Fruit fly (Drosophila melanogaster) whole organism, wandering third instar larva: Measurements from ENCODE around the gene TH1.

ENCODE experiments used
- Abd-B ChIP-seq: fragments of >200 bp; optimal IDR thresholded peaks from 2 replicates; lab custom pipeline; 2017; ENCODE audit warnings: missing biosample characterization, missing genetic modification characterization
- CG32264 ChIP-seq: fragments of 200-800 bp; sonication (Bioruptor generic); optimal IDR thresholded peaks from 2 replicates; lab custom pipeline; 2016; ENCODE audit warnings: missing biosample characterization, missing genetic modification characterization
- CG9705 ChIP-seq: fragments of 200-800 bp; sonication (Bioruptor generic); optimal IDR thresholded peaks from 2 replicates; lab custom pipeline; 2018; ENCODE audit warnings: missing biosample characterization, mild to moderate bottlenecking, missing genetic modification characterization
- Dfd ChIP-seq: fragments of >200 bp; optimal IDR thresholded peaks from 2 replicates; lab custom pipeline; 2017; ENCODE audit warnings: missing biosample characterization, missing genetic modification characterization
- Dif ChIP-seq: fragments of 200-275, 200-300 bp; sonication (Bioruptor generic); optimal IDR thresholded peaks from 2 replicates; lab custom pipeline; 2018; ENCODE audit warnings: missing biosample characterization, missing genetic modification characterization; ENCODE audit not compliant: partially characterized antibody
- GATAd ChIP-seq: sonication (Bioruptor generic); optimal IDR thresholded peaks from 2 replicates; lab custom pipeline; 2016; ENCODE audit warnings: missing biosample characterization, missing genetic modification characterization
- HLH106 ChIP-seq: fragments of 200-800 bp; optimal IDR thresholded peaks from 3 replicates; lab custom pipeline; 2019; ENCODE audit warnings: missing biosample characterization, mild to moderate bottlenecking, missing genetic modification characterization, moderate library complexity
- Hnf4 ChIP-seq: fragments of 200-800 bp; sonication (Bioruptor generic); optimal IDR thresholded peaks from 2 replicates; lab custom pipeline; 2016; ENCODE audit warnings: missing biosample characterization, mild to moderate bottlenecking, missing genetic modification characterization
- Hr78 ChIP-seq: fragments of >200 bp; optimal IDR thresholded peaks from 2 replicates; lab custom pipeline; 2017; ENCODE audit warnings: missing biosample characterization, missing genetic modification characterization
- Hr83 ChIP-seq: fragments of 200-300 bp; sonication (Bioruptor generic); optimal IDR thresholded peaks from 2 replicates; lab custom pipeline; 2016; ENCODE audit warnings: missing biosample characterization, mild to moderate bottlenecking, missing genetic modification characterization, moderate library complexity; ENCODE audit not compliant: poor library complexity, severe bottlenecking
- Jra ChIP-seq: sonication (Bioruptor generic); optimal IDR thresholded peaks from 2 replicates; lab custom pipeline; 2016; ENCODE audit warnings: missing biosample characterization, missing genetic modification characterization
- Mio ChIP-seq: sonication (Bioruptor generic); optimal IDR thresholded peaks from 2 replicates; lab custom pipeline; 2016; ENCODE audit warnings: missing biosample characterization, missing genetic modification characterization
- Myc ChIP-seq: fragments of >200 bp; optimal IDR thresholded peaks from 2 replicates; lab custom pipeline; 2017
- N ChIP-seq: fragments of >200 bp; optimal IDR thresholded peaks from 2 replicates; lab custom pipeline; 2018; ENCODE audit warnings: missing biosample characterization, missing external identifiers, missing genetic modification characterization
- OdsH ChIP-seq: fragments of 200-800 bp; sonication (Bioruptor generic); optimal IDR thresholded peaks from 2 replicates; lab custom pipeline; 2016; ENCODE audit warnings: missing biosample characterization, mild to moderate bottlenecking, missing genetic modification characterization
- Rel ChIP-seq, 2 experiments: fragments of 200-800 bp; sonication (Bioruptor generic) in 1 of 2; optimal IDR thresholded peaks; 2 replicates in 1 of 2; 3 replicates in 1 of 2; lab custom pipeline; 2016 to 2019; ENCODE audit warnings: mild to moderate bottlenecking in 2 of 2, missing biosample characterization in 2 of 2, missing genetic modification characterization in 2 of 2, moderate library complexity in 1 of 2
- Sp1 ChIP-seq: fragments of 200-800 bp; sonication (Bioruptor generic); optimal IDR thresholded peaks from 3 replicates; lab custom pipeline; 2019; ENCODE audit warnings: missing biosample characterization, mild to moderate bottlenecking, missing genetic modification characterization, moderate library complexity
- br ChIP-seq: fragments of 200-800 bp; sonication (Bioruptor generic); optimal IDR thresholded peaks from 2 replicates; lab custom pipeline; 2016; ENCODE audit warnings: missing biosample characterization, missing genetic modification characterization
- dl ChIP-seq, 2 experiments: fragments of 175-275, 200-275 bp in 1 of 2; fragments of 200-275 bp in 1 of 2; sonication (Bioruptor generic); optimal IDR thresholded peaks; lab custom pipeline; 2018; ENCODE audit warnings: mild to moderate bottlenecking in 2 of 2, missing biosample characterization in 2 of 2, missing genetic modification characterization in 2 of 2, moderate library complexity in 2 of 2; ENCODE audit not compliant: partially characterized antibody in 2 of 2, insufficient read depth in 1 of 2
- dmrt93B ChIP-seq: fragments of 200-800 bp; sonication (Bioruptor generic); optimal IDR thresholded peaks from 2 replicates; lab custom pipeline; 2018; ENCODE audit warnings: missing biosample characterization, mild to moderate bottlenecking, missing genetic modification characterization
- dsf ChIP-seq: sonication (Bioruptor generic); optimal IDR thresholded peaks from 2 replicates; lab custom pipeline; 2016; ENCODE audit warnings: missing biosample characterization, missing genetic modification characterization, borderline replicate concordance
- ey ChIP-seq: fragments of 200-800 bp; sonication (Bioruptor generic); optimal IDR thresholded peaks from 2 replicates; lab custom pipeline; 2016; ENCODE audit warnings: missing biosample characterization, missing genetic modification characterization
- foxo ChIP-seq, 2 experiments: fragments of 200-800 bp; sonication (Bioruptor generic); optimal IDR thresholded peaks; 2 replicates in 1 of 2; 3 replicates in 1 of 2; lab custom pipeline; 2016 to 2017; ENCODE audit warnings: missing biosample characterization in 2 of 2, missing genetic modification characterization in 2 of 2
- fru ChIP-seq: fragments of 200-800 bp; sonication (Bioruptor generic); optimal IDR thresholded peaks from 3 replicates; lab custom pipeline; 2016; ENCODE audit warnings: missing biosample characterization, mild to moderate bottlenecking, missing genetic modification characterization
- h ChIP-seq: fragments of 200-800 bp; sonication (Bioruptor generic); optimal IDR thresholded peaks from 3 replicates; lab custom pipeline; 2016; ENCODE audit warnings: missing biosample characterization, mild to moderate bottlenecking, missing genetic modification characterization
- lola ChIP-seq: fragments of >200 bp; optimal IDR thresholded peaks from 2 replicates; lab custom pipeline; 2017; ENCODE audit warnings: missing biosample characterization, missing genetic modification characterization
- pan ChIP-seq: fragments of >200 bp; optimal IDR thresholded peaks from 2 replicates; lab custom pipeline; 2017
- psq ChIP-seq: fragments of 200-800 bp; sonication (Bioruptor generic); optimal IDR thresholded peaks from 3 replicates; lab custom pipeline; 2017; ENCODE audit warnings: missing biosample characterization, mild to moderate bottlenecking, missing genetic modification characterization, moderate library complexity
- rgr ChIP-seq: fragments of 200-800 bp; sonication (Bioruptor generic); optimal IDR thresholded peaks from 3 replicates; lab custom pipeline; 2016; ENCODE audit warnings: missing biosample characterization, mild to moderate bottlenecking, missing genetic modification characterization
- sage ChIP-seq: fragments of 200-800 bp; sonication (Bioruptor generic); optimal IDR thresholded peaks from 2 replicates; lab custom pipeline; 2016; ENCODE audit warnings: missing biosample characterization, mild to moderate bottlenecking, missing genetic modification characterization
- sv ChIP-seq: fragments of 200-800 bp; sonication (Bioruptor generic); optimal IDR thresholded peaks from 3 replicates; lab custom pipeline; 2016; ENCODE audit warnings: missing biosample characterization, missing genetic modification characterization
- tai ChIP-seq: sonication (Bioruptor generic); optimal IDR thresholded peaks from 2 replicates; lab custom pipeline; 2016; ENCODE audit warnings: missing biosample characterization, missing genetic modification characterization
- usp ChIP-seq: fragments of >200 bp; optimal IDR thresholded peaks from 2 replicates; lab custom pipeline; 2017; ENCODE audit warnings: missing biosample characterization, missing genetic modification characterization
- woc ChIP-seq: sonication (Bioruptor generic); optimal IDR thresholded peaks from 2 replicates; lab custom pipeline; 2016; ENCODE audit warnings: missing biosample characterization, mild to moderate bottlenecking, missing genetic modification characterization

The TH1 gene

dm6 chrX:16385942-16386392 is 5.3 kb downstream of the TH1 start:
- TF ChIP-seq sage (GFP tag; lab: Kevin White, UChicago) (no peak), Hnf4 (GFP tag; lab: Kevin White, UChicago) (peak; percentile 15), fru (peak; percentile 72), ey (GFP tag; lab: Kevin White, UChicago) (peak; percentile 49), Jra (no peak), GATAd (GFP tag; lab: Kevin White, UChicago) (no peak), lola (GFP tag; lab: Kevin White, UChicago) (no peak), psq (GFP tag; lab: Kevin White, UChicago) (peak; percentile 33), Dfd (GFP tag; lab: Kevin White, UChicago) (no peak), OdsH (GFP tag; lab: Kevin White, UChicago) (peak; percentile 66), woc (GFP tag; lab: Kevin White, UChicago) (peak; percentile 31), br (GFP tag; lab: Kevin White, UChicago) (peak; percentile 43), Hr83 (GFP tag; lab: Kevin White, UChicago) (peak; percentile 50), Sp1 (GFP tag; lab: Kevin White, UChicago) (peak; percentile 57), foxo (GFP tag; optimal IDR thresholded peaks at IDR 0.05; lab: Kevin White, UChicago) (peak in 1 of 2 experiments; percentile 61), dmrt93B (peak; percentile 41), HLH106 (tag; lab: Kevin White, UChicago) (peak; percentile 53), CG9705 (peak; percentile 19), h (GFP tag; lab: Kevin White, UChicago) (peak; percentile 71), rgr (GFP tag; lab: Kevin White, UChicago) (peak; percentile 52)

- TF ChIP-seq h (GFP tag; lab: Kevin White, UChicago): peak; percentile 34
- peak; percentile 50 for TF ChIP-seq Hnf4 (GFP tag; lab: Kevin White, UChicago)
- no peak for TF ChIP-seq Dif (GFP tag; lab: Kevin White, UChicago)
- TF ChIP-seq Rel (GFP tag; optimal IDR thresholded peaks at IDR 0.05; lab: Kevin White, UChicago): no peak
- TF ChIP-seq Rel (tag; optimal IDR thresholded peaks at IDR 0.05; lab: Kevin White, UChicago): no peak
- TF ChIP-seq N (GFP tag; lab: Kevin White, UChicago): peak; percentile 78
- no peak for TF ChIP-seq usp
- TF ChIP-seq Hr78 (GFP tag; lab: Kevin White, UChicago): peak; percentile 63
- peak; percentile 78 for TF ChIP-seq HLH106 (tag; lab: Kevin White, UChicago)
- TF ChIP-seq lola (GFP tag; lab: Kevin White, UChicago): peak; percentile 81
- TF ChIP-seq pan (lab: Kevin White, UChicago): no peak
- TF ChIP-seq dmrt93B: no peak
- TF ChIP-seq dsf (GFP tag; lab: Kevin White, UChicago): no peak
- TF ChIP-seq dl (GFP tag; optimal IDR thresholded peaks at IDR 0.05; lab: Kevin White, UChicago; ENCODE audit: insufficient read depth in 1 of 2, partially characterized antibody in 2 of 2): no peak
- TF ChIP-seq Jra: no peak
- peak; percentile 4 for TF ChIP-seq br (GFP tag; lab: Kevin White, UChicago)
- TF ChIP-seq psq (GFP tag; lab: Kevin White, UChicago): peak; percentile 31
- TF ChIP-seq sv (GFP tag; lab: Kevin White, UChicago): peak; percentile 59
- TF ChIP-seq CG9705: peak; percentile 50
- TF ChIP-seq Mio (GFP tag; lab: Kevin White, UChicago): no peak
- TF ChIP-seq CG32264 (GFP tag; lab: Kevin White, UChicago): no peak
- peak; percentile 39 for TF ChIP-seq woc (GFP tag; lab: Kevin White, UChicago)
- peak; percentile 56 for TF ChIP-seq rgr (GFP tag; lab: Kevin White, UChicago)
- TF ChIP-seq GATAd (GFP tag; lab: Kevin White, UChicago): no peak
- no peak for TF ChIP-seq Myc (lab: Kevin White, UChicago)
- TF ChIP-seq ey (GFP tag; lab: Kevin White, UChicago): peak; percentile 41
- peak; percentile 46 for TF ChIP-seq Sp1 (GFP tag; lab: Kevin White, UChicago)
- peak; percentile 39 for TF ChIP-seq fru
- TF ChIP-seq tai (GFP tag; lab: Kevin White, UChicago): no peak
- TF ChIP-seq foxo (GFP tag; optimal IDR thresholded peaks at IDR 0.05; lab: Kevin White, UChicago): peak in 1 of 2 experiments; percentile 67
- TF ChIP-seq Abd-B (GFP tag; lab: Kevin White, UChicago): no peak
Measured at dm6 chrX:16384843-16385726, 6.2 kb downstream of the TH1 start, which contains the start of the genes CG9992 and CG4239. Gene CG9992, minus strand, starts transcription at chrX:16384908. Gene CG4239, plus strand, starts transcription at chrX:16385278.
